Worm (Caenorhabditis elegans) whole organism, early embryonic: ENCODE results near the gene ocam-1.

Experiments used
- B0310.2 ChIP-seq: sonication (generic microtip); optimal IDR thresholded peaks from 2 replicates; lab custom pipeline; 2016; ENCODE audit warnings: mild to moderate bottlenecking, missing genetic modification characterization, missing compliant biosample characterization
- F13C5.2 ChIP-seq: sonication (generic microtip); optimal IDR thresholded peaks from 2 replicates; lab custom pipeline; 2017; ENCODE audit warnings: mild to moderate bottlenecking, missing genetic modification characterization, inconsistent platforms, missing compliant biosample characterization
- ama-1 ChIP-seq: fragments of 150-350 bp; optimal IDR thresholded peaks from 2 replicates; lab custom pipeline; 2014
- ceh-13 ChIP-seq: fragments of 200-800 bp; sonication (Bioruptor generic); optimal IDR thresholded peaks from 2 replicates; lab custom pipeline; 2018; ENCODE audit warnings: mild to moderate bottlenecking, missing genetic modification characterization, missing compliant biosample characterization
- ets-7 ChIP-seq: sonication (generic microtip); optimal IDR thresholded peaks from 2 replicates; lab custom pipeline; 2016; ENCODE audit warnings: missing genotype, missing genetic modification characterization, missing compliant biosample characterization
- flt-1 ChIP-seq: fragments of 200-800 bp; sonication (Bioruptor generic); IDR thresholded peaks from 2 replicates; pipeline ENCODE4 v1.3.6; 2022; ENCODE audit warnings: missing genetic modification characterization, missing compliant biosample characterization
- hmbx-1 ChIP-seq: sonication (generic microtip); optimal IDR thresholded peaks from 2 replicates; lab custom pipeline; 2016; ENCODE audit warnings: mild to moderate bottlenecking, missing genetic modification characterization, missing compliant biosample characterization
- hmg-4 ChIP-seq: fragments of 200-800 bp; sonication (Bioruptor generic); optimal IDR thresholded peaks from 2 replicates; lab custom pipeline; 2018; ENCODE audit warnings: mild to moderate bottlenecking, missing genetic modification characterization, missing compliant biosample characterization
- hnd-1 ChIP-seq: sonication (generic microtip); optimal IDR thresholded peaks from 2 replicates; lab custom pipeline; 2016; ENCODE audit warnings: missing genetic modification characterization, missing compliant biosample characterization
- pes-1 ChIP-seq: fragments of 200-800 bp; sonication (Bioruptor generic); IDR thresholded peaks from 2 replicates; pipeline ENCODE4 v1.3.6; 2022; ENCODE audit warnings: missing genetic modification reagents, missing genetic modification characterization, missing compliant biosample characterization
- scrt-1 ChIP-seq: fragments of 200-800 bp; sonication (Bioruptor generic); IDR thresholded peaks from 2 replicates; pipeline ENCODE4 v1.3.6; 2022; ENCODE audit warnings: missing genetic modification characterization, missing compliant biosample characterization
- sea-1 ChIP-seq: fragments of 200-800 bp; sonication (Bioruptor generic); conservative IDR thresholded peaks from 2 replicates; pipeline ENCODE4 v1.3.6; 2022; ENCODE audit warnings: missing genetic modification characterization, missing compliant biosample characterization
- tra-4 ChIP-seq: sonication (generic microtip); optimal IDR thresholded peaks from 2 replicates; lab custom pipeline; 2017; ENCODE audit warnings: missing genetic modification characterization, missing compliant biosample characterization

- no peak for TF ChIP-seq ama-1 (lab: Kevin White, UChicago)
- TF ChIP-seq ets-7 (tag; lab: Kevin White, UChicago), result no peak
- TF ChIP-seq hmg-4, result no peak
- TF ChIP-seq B0310.2, result no peak
- TF ChIP-seq flt-1, result no peak
- TF ChIP-seq hnd-1 (tag; lab: Kevin White, UChicago), result no peak
- TF ChIP-seq F13C5.2, result no peak
- no peak for TF ChIP-seq scrt-1
- no peak for TF ChIP-seq hmbx-1 (tag; lab: Kevin White, UChicago)
- TF ChIP-seq ceh-13 (GFP tag; lab: Kevin White, UChicago), result no peak
- TF ChIP-seq sea-1 (GFP tag; lab: Robert Waterston, UW), result no peak
- no peak for TF ChIP-seq tra-4 (tag; lab: Kevin White, UChicago)
- no peak for TF ChIP-seq pes-1 (GFP tag; lab: Robert Waterston, UW)
Measured at ce11 chrV:14176572-14176971, 9.0 kb upstream of the ocam-1 start.
